Worm (Caenorhabditis elegans) whole organism, L2 larva: ENCODE data around the gene W10G11.1.

Source experiments
- F13H6.1 ChIP-seq: sonication (generic microtip); optimal IDR thresholded peaks from 2 replicates; lab custom pipeline; 2016; ENCODE audit warnings: missing genetic modification characterization, missing compliant biosample characterization
- R02D3.7 ChIP-seq: fragments of 150-350 bp; optimal IDR thresholded peaks from 2 replicates; lab custom pipeline; 2014; ENCODE audit warnings: missing biosample characterization, missing genetic modification characterization
- ZK546.5 ChIP-seq: sonication (generic microtip); optimal IDR thresholded peaks from 2 replicates; lab custom pipeline; 2017; ENCODE audit warnings: missing biosample characterization, missing genetic modification characterization
- aly-2 ChIP-seq: fragments of 150-350 bp; optimal IDR thresholded peaks from 2 replicates; lab custom pipeline; 2014; ENCODE audit warnings: missing biosample characterization, missing genetic modification characterization
- blmp-1 ChIP-seq: sonication (generic microtip); optimal IDR thresholded peaks from 2 replicates; lab custom pipeline; 2017; ENCODE audit warnings: missing genetic modification characterization, mild to moderate bottlenecking, missing compliant biosample characterization, antibody characterized with exemption, moderate library complexity; ENCODE audit not compliant: insufficient read depth
- ceh-16 ChIP-seq: fragments of 150-350 bp; optimal IDR thresholded peaks from 2 replicates; lab custom pipeline; 2014; ENCODE audit warnings: missing biosample characterization, missing genetic modification characterization
- ceh-82 ChIP-seq: fragments of 150-350 bp; optimal IDR thresholded peaks from 2 replicates; lab custom pipeline; 2014; ENCODE audit warnings: missing biosample characterization, missing genetic modification characterization
- crh-2 ChIP-seq: sonication (generic microtip); optimal IDR thresholded peaks from 2 replicates; lab custom pipeline; 2017; ENCODE audit warnings: missing biosample characterization, missing genetic modification characterization
- dmd-4 ChIP-seq: sonication (generic microtip); optimal IDR thresholded peaks from 2 replicates; lab custom pipeline; 2017; ENCODE audit warnings: missing biosample characterization, missing genetic modification characterization
- elt-1 ChIP-seq: fragments of 150-350 bp; optimal IDR thresholded peaks from 2 replicates; lab custom pipeline; 2014; ENCODE audit warnings: missing biosample characterization, missing genetic modification characterization
- elt-3 ChIP-seq: sonication (generic microtip); optimal IDR thresholded peaks from 2 replicates; lab custom pipeline; 2017; ENCODE audit warnings: missing biosample characterization, missing genetic modification characterization
- gmeb-1 ChIP-seq: fragments of 150-350 bp; optimal IDR thresholded peaks from 2 replicates; lab custom pipeline; 2014; ENCODE audit warnings: missing biosample characterization, missing genetic modification characterization
- lin-11 ChIP-seq: fragments of 150-350 bp; sonication (generic microtip); optimal IDR thresholded peaks from 2 replicates; lab custom pipeline; 2014; ENCODE audit warnings: missing biosample characterization, missing genetic modification characterization, inconsistent platforms, mixed read lengths
- lsy-2 ChIP-seq, 2 experiments: fragments of 150-350 bp in 1 of 2; sonication (generic microtip) in 1 of 2; optimal IDR thresholded peaks; 2 replicates each; lab custom pipeline; 2014 to 2017; ENCODE audit warnings: missing biosample characterization in 2 of 2, missing genetic modification characterization in 2 of 2
- mab-5 ChIP-seq: fragments of 150-350 bp; optimal IDR thresholded peaks from 2 replicates; lab custom pipeline; 2014; ENCODE audit warnings: missing biosample characterization, missing genetic modification characterization
- mbf-1 ChIP-seq: sonication (generic microtip); optimal IDR thresholded peaks from 2 replicates; lab custom pipeline; 2017; ENCODE audit warnings: missing biosample characterization, missing genetic modification characterization
- mdl-1 ChIP-seq, 2 experiments: fragments of 150-350 bp in 1 of 2; sonication (generic microtip) in 1 of 2; optimal IDR thresholded peaks; 2 replicates each; lab custom pipeline; 2017; ENCODE audit warnings: missing biosample characterization in 2 of 2, missing genetic modification characterization in 2 of 2
- nhr-10 ChIP-seq: sonication (generic microtip); optimal IDR thresholded peaks from 2 replicates; lab custom pipeline; 2017; ENCODE audit warnings: missing biosample characterization, missing genetic modification characterization
- nhr-12 ChIP-seq: fragments of 150-350 bp; optimal IDR thresholded peaks from 2 replicates; lab custom pipeline; 2014; ENCODE audit warnings: missing biosample characterization, missing genetic modification characterization
- nhr-21 ChIP-seq: fragments of 150-350 bp; optimal IDR thresholded peaks from 2 replicates; lab custom pipeline; 2014; ENCODE audit warnings: missing biosample characterization, missing genetic modification characterization
- nhr-23 ChIP-seq: fragments of 150-350 bp; optimal IDR thresholded peaks from 2 replicates; lab custom pipeline; 2014; ENCODE audit warnings: missing biosample characterization, missing genetic modification reagents, missing genetic modification characterization
- nhr-25 ChIP-seq: fragments of 150-350 bp; sonication (generic microtip); optimal IDR thresholded peaks from 3 replicates; lab custom pipeline; 2014; ENCODE audit warnings: missing biosample characterization, missing genetic modification characterization
- nhr-6 ChIP-seq: fragments of 150-350 bp; optimal IDR thresholded peaks from 2 replicates; lab custom pipeline; 2014; ENCODE audit warnings: missing biosample characterization, missing genetic modification characterization
- nhr-77 ChIP-seq: fragments of 150-350 bp; optimal IDR thresholded peaks from 2 replicates; lab custom pipeline; 2014; ENCODE audit warnings: missing biosample characterization, missing genetic modification characterization
- peb-1 ChIP-seq: fragments of 150-350 bp; optimal IDR thresholded peaks from 2 replicates; lab custom pipeline; 2014; ENCODE audit warnings: missing biosample characterization, missing genetic modification characterization
- sem-4 ChIP-seq: fragments of 150-350 bp; optimal IDR thresholded peaks from 2 replicates; lab custom pipeline; 2014; ENCODE audit warnings: missing biosample characterization, missing genetic modification reagents, missing genetic modification characterization
- skn-1 ChIP-seq: sonication (generic microtip); optimal IDR thresholded peaks from 2 replicates; lab custom pipeline; 2017; ENCODE audit warnings: missing biosample characterization, missing genetic modification characterization
- snpc-4 ChIP-seq: fragments of 150-350 bp; optimal IDR thresholded peaks from 2 replicates; lab custom pipeline; 2014; ENCODE audit warnings: missing biosample characterization, missing genetic modification characterization
- unc-55 ChIP-seq: fragments of 150-350 bp; sonication (generic microtip); optimal IDR thresholded peaks from 3 replicates; lab custom pipeline; 2014; ENCODE audit warnings: missing biosample characterization, missing genetic modification reagents, missing genetic modification characterization
- unc-62 ChIP-seq: fragments of 150-350 bp; optimal IDR thresholded peaks from 2 replicates; lab custom pipeline; 2014; ENCODE audit warnings: missing biosample characterization, missing genetic modification reagents, missing genetic modification characterization
- zag-1 ChIP-seq: fragments of 150-350 bp; optimal IDR thresholded peaks from 2 replicates; lab custom pipeline; 2014; ENCODE audit warnings: missing biosample characterization, missing genetic modification characterization
- ztf-1 ChIP-seq: fragments of 200-800 bp; sonication (Bioruptor generic); conservative IDR thresholded peaks from 2 replicates; pipeline ENCODE4 v1.3.6; 2022; ENCODE audit warnings: missing genetic modification characterization, missing compliant biosample characterization
- ztf-11 ChIP-seq: sonication (generic microtip); optimal IDR thresholded peaks from 2 replicates; lab custom pipeline; 2017; ENCODE audit warnings: missing biosample characterization, missing genetic modification characterization
- ztf-4 ChIP-seq: fragments of 150-350 bp; optimal IDR thresholded peaks from 2 replicates; lab custom pipeline; 2014; ENCODE audit warnings: missing biosample characterization, missing genetic modification characterization

The W10G11.1 gene

DNA sequence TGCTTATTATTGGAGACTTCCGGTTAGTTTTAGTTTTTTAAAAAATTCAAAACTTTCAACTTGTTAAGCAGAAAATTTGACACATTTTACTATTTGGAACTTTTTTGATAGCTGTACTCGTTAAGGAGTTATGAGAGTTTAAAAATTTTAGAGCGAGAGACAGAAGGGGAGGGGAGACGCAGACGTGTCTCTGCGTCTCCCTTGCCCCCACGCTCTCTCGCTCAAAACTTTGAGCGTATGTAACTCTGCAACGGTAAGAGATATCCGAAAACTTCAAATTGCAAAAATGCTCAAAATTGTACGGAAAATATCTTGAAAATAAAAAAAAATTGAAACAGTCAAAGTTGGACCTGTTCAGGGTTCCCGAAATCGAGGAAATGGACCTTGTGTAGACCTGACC, 44.3 kb downstream of the W10G11.1 start:
- no peak for TF ChIP-seq mdl-1 (tag; optimal IDR thresholded peaks at IDR 0.05; lab: Kevin White, UChicago)
- no peak for TF ChIP-seq R02D3.7 (tag; lab: Kevin White, UChicago)
- no peak for TF ChIP-seq gmeb-1 (tag; lab: Kevin White, UChicago)
- TF ChIP-seq crh-2 (tag; lab: Kevin White, UChicago) = no peak
- TF ChIP-seq dmd-4 (tag; lab: Kevin White, UChicago) = no peak
- TF ChIP-seq aly-2 = no peak
- TF ChIP-seq ztf-1 = no peak
- no peak for TF ChIP-seq nhr-6 (tag; lab: Kevin White, UChicago)
- TF ChIP-seq elt-3 = no peak
- no peak for TF ChIP-seq lsy-2 (tag; optimal IDR thresholded peaks at IDR 0.05; lab: Kevin White, UChicago)
- no peak for TF ChIP-seq nhr-21 (tag; lab: Kevin White, UChicago)
- no peak for TF ChIP-seq unc-55 (GFP tag; lab: Kevin White, UChicago)
- TF ChIP-seq elt-1 (tag; lab: Kevin White, UChicago) = no peak
- TF ChIP-seq nhr-25 = no peak
- TF ChIP-seq blmp-1 (tag; lab: Kevin White, UChicago) = no peak
- TF ChIP-seq nhr-23 (tag; lab: Kevin White, UChicago) = no peak
- no peak for TF ChIP-seq ztf-4 (tag; lab: Kevin White, UChicago)
- no peak for TF ChIP-seq ztf-11
- TF ChIP-seq peb-1 = no peak
- TF ChIP-seq, all 48 proteins: peak for 0

ce11 chrII:3515384-3516053, 45.0 kb downstream of the W10G11.1 start, which contains the start of the genes Y49F6B.14 and clec-125:
TSS of gene Y49F6B.14 (minus strand) at chrII:3515484.
TSS of gene clec-125 (plus strand) at chrII:3516003.
- TF ChIP-seq nhr-12 (tag; lab: Kevin White, UChicago) = no peak
- no peak for TF ChIP-seq nhr-23 (tag; lab: Kevin White, UChicago)
- no peak for TF ChIP-seq nhr-25
- TF ChIP-seq unc-62 (GFP tag; lab: Kevin White, UChicago) = no peak
- TF ChIP-seq mdl-1 (tag; optimal IDR thresholded peaks at IDR 0.05; lab: Kevin White, UChicago) = no peak
- no peak for TF ChIP-seq F13H6.1
- no peak for TF ChIP-seq lin-11 (tag; lab: Kevin White, UChicago)
- no peak for TF ChIP-seq snpc-4 (tag; lab: Kevin White, UChicago)
- no peak for TF ChIP-seq zag-1
- no peak for TF ChIP-seq nhr-6 (tag; lab: Kevin White, UChicago)
- no peak for TF ChIP-seq nhr-77 (tag; lab: Kevin White, UChicago)
- TF ChIP-seq ceh-16 (tag; lab: Kevin White, UChicago) = no peak
- no peak for TF ChIP-seq elt-3
- TF ChIP-seq skn-1 (tag; lab: Kevin White, UChicago) = no peak
- no peak for TF ChIP-seq R02D3.7 (tag; lab: Kevin White, UChicago)
- TF ChIP-seq ceh-82 (tag; lab: Kevin White, UChicago) = no peak
- TF ChIP-seq lsy-2 (tag; optimal IDR thresholded peaks at IDR 0.05; lab: Kevin White, UChicago) = no peak
- TF ChIP-seq mbf-1 (tag; lab: Kevin White, UChicago) = no peak
- no peak for TF ChIP-seq nhr-21 (tag; lab: Kevin White, UChicago)
- TF ChIP-seq nhr-10 = no peak

DNA sequence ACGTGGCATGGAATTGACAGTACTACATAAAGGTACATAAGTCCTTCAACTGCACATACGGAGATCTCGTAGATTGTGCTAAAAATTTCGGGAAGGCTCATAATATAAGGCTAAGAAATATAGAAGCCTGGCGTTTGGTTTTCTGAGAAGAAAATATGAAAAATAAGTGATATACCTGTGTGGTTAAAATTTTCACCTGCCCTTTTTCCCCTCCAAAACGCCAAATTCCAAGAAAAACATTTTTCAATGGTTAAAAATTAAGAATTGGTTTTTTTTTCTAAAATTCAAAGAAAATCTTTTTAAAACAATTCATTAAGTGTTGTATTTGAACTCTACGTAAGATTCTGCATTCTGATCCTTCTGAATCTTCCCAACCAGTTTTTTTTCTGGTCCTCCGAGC, 45.9 kb downstream of the W10G11.1 start, which contains the start of gene srz-5:
Gene srz-5 (minus strand): TSS at position 101 of the 400 bp plus-strand sequence.
- no peak for TF ChIP-seq ZK546.5 (tag; lab: Kevin White, UChicago)
- TF ChIP-seq snpc-4 (tag; lab: Kevin White, UChicago) = no peak
- no peak for TF ChIP-seq mab-5
- TF ChIP-seq blmp-1 (tag; lab: Kevin White, UChicago) = no peak
- TF ChIP-seq nhr-12 (tag; lab: Kevin White, UChicago) = no peak
- TF ChIP-seq, all 48 proteins: peak for 0

ce11 chrII:3512240-3512639, 48.3 kb downstream of the W10G11.1 start, which contains the start of gene Y49F6B.19:
TSS of gene Y49F6B.19 (minus strand) at chrII:3512340.
- TF ChIP-seq unc-62 (GFP tag; lab: Kevin White, UChicago) (no peak), ceh-16 (tag; lab: Kevin White, UChicago) (no peak), sem-4 (no peak), ceh-82 (tag; lab: Kevin White, UChicago) (no peak)
